Fruit fly (Drosophila melanogaster): ENCODE measurements around the gene CG5510.

The CG5510 gene

DNA sequence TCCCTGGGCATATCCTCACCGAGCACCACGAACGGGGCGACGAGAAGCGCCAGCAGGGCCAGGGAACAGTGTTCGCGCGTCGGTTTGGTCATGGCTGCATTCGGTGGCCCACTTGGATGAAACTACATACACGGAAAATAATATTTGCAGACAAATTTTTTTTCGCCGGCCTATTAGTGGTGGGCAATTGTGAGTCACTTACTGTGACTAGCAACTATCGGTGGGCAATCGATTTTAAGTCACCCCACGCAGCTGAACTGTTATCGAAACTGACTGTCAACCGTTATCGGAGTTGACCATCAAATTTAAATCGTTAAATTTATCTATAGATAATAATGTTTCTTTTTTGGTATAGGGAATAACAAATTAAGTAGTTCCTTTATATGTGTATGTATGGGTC is at the start of gene CG5510:
Gene CG5510 (minus strand): TSS at position 201 of the 400 bp plus-strand sequence.
- TF ChIP-seq ttk (optimal IDR thresholded peaks at IDR 0.05), result no peak
- no peak for TF ChIP-seq Myc (optimal IDR thresholded peaks at IDR 0.05)
- no peak for TF ChIP-seq Sin3A (optimal IDR thresholded peaks at IDR 0.05)
- TF ChIP-seq psq (optimal IDR thresholded peaks at IDR 0.05), result no peak

DNA sequence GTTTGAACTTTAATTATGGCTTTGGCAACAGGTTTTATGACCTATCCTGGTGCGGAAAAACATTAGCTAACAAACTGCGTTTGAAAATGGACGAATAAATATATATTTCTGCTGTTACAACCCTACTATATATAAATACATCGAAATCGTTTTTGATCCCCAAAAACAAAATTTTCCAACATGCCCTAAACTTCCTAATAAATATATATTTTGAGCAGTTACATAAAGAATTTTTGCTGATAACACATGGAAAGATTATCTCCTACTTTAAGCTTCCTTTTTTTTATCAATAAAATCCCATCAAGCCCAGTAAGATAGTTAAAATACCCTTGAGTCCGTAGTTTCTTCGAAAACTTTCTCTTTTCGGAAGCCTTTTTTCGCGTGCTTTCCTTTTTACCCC is 49.7 kb upstream of the CG5510 start:
- TF ChIP-seq h (optimal IDR thresholded peaks at IDR 0.05), result no peak
- no peak for TF ChIP-seq Myc (optimal IDR thresholded peaks at IDR 0.05)
- no peak for TF ChIP-seq Sin3A (optimal IDR thresholded peaks at IDR 0.05)
- TF ChIP-seq psq (optimal IDR thresholded peaks at IDR 0.05), result no peak
- TF ChIP-seq insv (optimal IDR thresholded peaks at IDR 0.05), result no peak
- TF ChIP-seq ttk (optimal IDR thresholded peaks at IDR 0.05), result no peak

DNA sequence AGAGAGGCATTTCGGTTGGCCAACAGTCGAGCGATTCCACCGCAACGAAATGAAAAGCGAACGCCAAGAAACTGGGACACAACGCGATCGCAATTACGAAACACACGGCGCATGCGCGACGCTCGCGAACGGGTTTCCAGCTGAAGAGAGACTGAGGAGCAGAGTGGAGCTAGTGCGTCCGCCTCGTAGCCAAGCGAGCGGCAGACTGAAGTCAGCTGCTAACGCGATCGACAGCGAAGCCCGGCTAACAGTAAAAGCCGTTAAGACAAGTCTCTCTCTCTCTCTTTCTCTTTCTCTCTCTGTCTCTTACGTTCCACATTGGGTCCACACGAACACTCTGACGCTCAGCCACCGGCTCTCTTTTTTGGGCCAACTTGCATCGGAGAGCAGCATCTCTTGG is 49.2 kb upstream of the CG5510 start, which contains the start of gene CG17786:
Gene CG17786 (minus strand): TSS at position 154 of the 400 bp plus-strand sequence.
- no peak for TF ChIP-seq ttk (optimal IDR thresholded peaks at IDR 0.05)
- TF ChIP-seq insv (optimal IDR thresholded peaks at IDR 0.05), result no peak
- no peak for TF ChIP-seq Myc (optimal IDR thresholded peaks at IDR 0.05)
- no peak for TF ChIP-seq Sin3A (optimal IDR thresholded peaks at IDR 0.05)
- no peak for TF ChIP-seq h (optimal IDR thresholded peaks at IDR 0.05)
- TF ChIP-seq psq (optimal IDR thresholded peaks at IDR 0.05), result no peak

DNA sequence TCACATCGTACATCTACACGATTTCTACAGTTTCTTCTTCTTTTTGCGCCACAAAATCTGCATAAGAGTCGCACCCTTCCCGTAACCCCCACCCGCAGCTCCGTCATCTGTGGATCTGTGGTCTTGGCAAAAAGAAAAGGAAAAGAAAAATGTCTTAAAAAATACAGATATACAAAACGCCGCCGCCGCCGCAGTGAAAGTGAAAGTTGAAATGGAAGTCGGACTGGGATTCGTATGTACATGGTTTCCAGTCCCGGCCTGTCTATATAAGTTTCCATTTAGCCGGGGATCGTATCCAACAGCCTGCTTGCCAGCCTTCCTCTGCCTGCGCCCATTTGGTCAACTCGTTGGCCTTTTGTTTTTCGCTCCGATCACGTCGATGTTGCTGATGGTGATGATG is 46.7 kb upstream of the CG5510 start:
- TF ChIP-seq ttk (optimal IDR thresholded peaks at IDR 0.05), result no peak
- TF ChIP-seq Sin3A (optimal IDR thresholded peaks at IDR 0.05), result no peak
- TF ChIP-seq h (optimal IDR thresholded peaks at IDR 0.05), result no peak
- no peak for TF ChIP-seq psq (optimal IDR thresholded peaks at IDR 0.05)
- TF ChIP-seq Myc (optimal IDR thresholded peaks at IDR 0.05), result no peak

DNA sequence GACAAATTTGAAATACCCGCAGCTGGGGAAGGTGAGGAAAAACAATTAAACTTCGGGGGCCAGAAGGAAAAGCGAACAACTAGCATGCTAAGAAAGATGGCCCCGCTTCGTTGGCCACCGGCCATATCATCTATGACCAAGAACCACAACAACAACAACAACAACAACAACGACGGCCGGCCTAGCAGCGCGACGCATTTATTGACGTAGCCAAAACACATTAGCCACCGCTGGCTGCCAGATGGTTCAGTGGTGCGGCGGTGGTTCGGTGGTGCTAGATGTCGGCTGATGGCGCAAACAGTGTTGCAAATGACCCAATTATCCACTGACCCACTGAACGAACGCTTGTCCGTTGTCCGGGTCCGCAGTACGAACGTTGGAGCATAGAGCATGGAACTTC is 44.3 kb upstream of the CG5510 start:
- TF ChIP-seq insv (optimal IDR thresholded peaks at IDR 0.05) (no peak), Sin3A (optimal IDR thresholded peaks at IDR 0.05) (no peak), Myc (optimal IDR thresholded peaks at IDR 0.05) (no peak), ttk (optimal IDR thresholded peaks at IDR 0.05) (no peak), h (optimal IDR thresholded peaks at IDR 0.05) (no peak), psq (optimal IDR thresholded peaks at IDR 0.05) (no peak)

DNA sequence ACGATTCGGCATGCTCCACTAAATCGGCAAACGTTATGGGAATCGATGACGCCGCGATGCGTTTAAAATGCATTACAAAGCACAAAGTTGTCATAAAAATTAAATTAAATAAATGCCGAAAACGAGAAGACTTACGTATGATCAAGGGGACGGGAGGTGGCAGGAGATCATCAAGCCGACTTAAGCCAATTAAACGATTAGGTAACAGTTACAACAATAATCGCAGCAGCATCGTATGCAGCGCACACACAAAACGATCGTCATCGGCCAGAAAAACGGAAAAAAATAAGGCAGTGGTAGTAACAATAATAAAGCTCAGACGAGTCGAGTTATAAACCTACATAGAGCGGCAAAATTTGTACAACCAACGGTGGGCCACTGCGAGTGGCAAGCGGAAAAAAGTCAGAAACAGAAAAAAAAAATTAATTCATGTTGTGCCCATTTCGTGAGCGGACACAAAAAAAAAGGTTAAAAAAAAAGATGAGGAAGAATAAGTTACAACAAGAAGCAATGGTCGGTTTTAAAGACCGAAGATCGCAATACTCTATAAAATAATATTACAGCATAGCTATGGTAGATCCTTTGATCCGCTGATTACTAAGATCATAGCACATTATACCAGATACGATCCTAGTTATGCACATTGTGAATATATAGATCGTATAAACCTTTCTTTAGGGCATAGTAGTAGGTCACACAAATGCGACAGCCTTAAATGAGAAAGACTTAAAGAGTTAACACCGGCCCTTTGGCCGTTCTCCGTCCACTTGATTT is 37.2 kb upstream of the CG5510 start:
- TF ChIP-seq ttk (optimal IDR thresholded peaks at IDR 0.05), result no peak

DNA sequence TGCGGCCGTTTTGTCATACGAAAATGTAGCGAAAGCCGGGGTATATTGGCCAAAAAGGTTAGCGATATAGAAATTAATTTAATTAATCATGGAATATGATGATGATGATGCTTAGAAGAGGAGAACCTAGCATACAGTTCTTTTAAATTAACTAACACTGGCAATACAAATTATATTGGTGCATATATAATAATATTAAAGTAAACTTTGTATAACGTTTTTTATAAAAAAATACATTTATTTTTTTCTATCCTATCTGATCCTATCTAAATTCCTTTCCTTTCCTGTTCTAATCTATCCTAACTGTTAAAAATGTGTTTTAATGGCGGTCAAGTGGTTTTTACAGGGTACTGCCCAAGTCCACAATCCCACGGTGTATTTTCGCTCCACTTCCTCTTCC is 36.6 kb upstream of the CG5510 start:
- TF ChIP-seq h (optimal IDR thresholded peaks at IDR 0.05), result no peak
- TF ChIP-seq insv (optimal IDR thresholded peaks at IDR 0.05), result no peak
- TF ChIP-seq ttk (optimal IDR thresholded peaks at IDR 0.05), result no peak
- no peak for TF ChIP-seq Myc (optimal IDR thresholded peaks at IDR 0.05)
- TF ChIP-seq Sin3A (optimal IDR thresholded peaks at IDR 0.05), result no peak
- TF ChIP-seq psq (optimal IDR thresholded peaks at IDR 0.05), result no peak

DNA sequence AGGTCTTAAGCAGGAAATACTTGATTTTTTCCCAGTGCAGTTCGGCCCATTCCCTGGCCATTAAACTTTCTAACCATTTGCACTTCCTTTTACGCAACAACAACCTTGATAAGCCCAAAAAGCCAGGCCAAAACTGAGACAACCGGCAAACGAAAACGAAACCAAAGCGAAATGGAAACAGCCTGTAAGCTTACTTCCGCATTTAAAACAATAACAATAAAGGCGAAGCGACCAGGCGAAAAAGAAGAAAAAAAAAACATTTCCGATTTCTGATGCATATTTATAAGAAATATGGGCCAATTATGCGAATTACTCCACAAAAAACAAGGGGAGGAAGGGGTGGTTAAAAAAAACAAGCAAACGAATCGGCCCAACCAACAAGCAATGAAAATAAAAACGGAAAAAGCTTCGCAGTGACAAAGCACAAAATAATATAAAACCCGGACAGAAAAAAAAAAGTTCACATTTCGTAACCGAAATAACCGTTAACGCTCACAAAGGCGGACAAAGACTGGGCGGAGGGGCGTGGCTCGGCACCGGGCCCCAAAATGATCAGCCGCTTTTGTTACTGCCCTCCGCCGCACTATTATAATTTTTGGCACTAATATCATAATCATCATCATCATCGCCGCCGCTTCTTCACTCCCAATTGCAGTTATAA is 36.0 kb upstream of the CG5510 start:
- no peak for TF ChIP-seq psq (optimal IDR thresholded peaks at IDR 0.05)
- no peak for TF ChIP-seq insv (optimal IDR thresholded peaks at IDR 0.05)
- no peak for TF ChIP-seq ttk (optimal IDR thresholded peaks at IDR 0.05)
- TF ChIP-seq Sin3A (optimal IDR thresholded peaks at IDR 0.05), result no peak
- no peak for TF ChIP-seq h (optimal IDR thresholded peaks at IDR 0.05)
- TF ChIP-seq Myc (optimal IDR thresholded peaks at IDR 0.05), result no peak

DNA sequence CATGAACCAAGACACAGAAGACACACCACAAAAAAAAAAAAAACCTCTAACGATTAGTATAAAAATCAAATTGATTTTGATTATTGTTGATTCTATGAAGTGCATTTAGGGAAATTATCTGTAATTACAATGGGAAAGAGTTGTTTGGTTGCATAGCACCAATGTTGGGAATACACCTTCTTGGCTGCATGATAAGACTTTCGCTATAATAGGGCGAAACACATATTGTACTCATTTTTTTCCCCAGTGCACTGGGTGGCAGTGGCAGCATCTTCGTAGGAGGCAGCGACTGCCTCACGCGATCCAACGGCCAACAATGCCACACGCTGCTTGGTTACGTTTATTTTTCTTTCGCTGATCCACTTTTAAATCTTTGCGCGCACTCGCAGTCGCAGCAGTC is 34.7 kb upstream of the CG5510 start:
- TF ChIP-seq insv (optimal IDR thresholded peaks at IDR 0.05) (no peak), h (optimal IDR thresholded peaks at IDR 0.05) (no peak), ttk (optimal IDR thresholded peaks at IDR 0.05) (no peak), psq (optimal IDR thresholded peaks at IDR 0.05) (no peak), Sin3A (optimal IDR thresholded peaks at IDR 0.05) (no peak), Myc (optimal IDR thresholded peaks at IDR 0.05) (no peak)

DNA sequence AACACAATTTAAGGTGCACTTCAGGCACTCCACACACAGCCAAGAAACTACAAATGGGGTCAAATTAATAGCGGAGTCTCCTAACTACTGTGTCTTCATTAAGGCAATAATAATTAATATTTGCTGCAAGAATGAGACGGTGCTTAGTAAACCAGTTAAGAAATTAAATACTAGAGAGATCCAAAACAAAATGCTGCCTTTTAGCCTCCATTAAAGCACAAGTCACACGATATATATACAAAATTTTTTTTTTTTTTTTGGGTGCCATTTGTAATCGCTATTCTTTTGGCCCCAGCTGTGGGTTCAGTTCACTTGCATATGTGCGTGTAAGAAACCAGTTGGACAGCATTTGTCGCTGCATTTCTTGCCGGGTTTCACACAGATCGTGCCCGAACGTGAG is 34.1 kb upstream of the CG5510 start:
- no peak for TF ChIP-seq insv (optimal IDR thresholded peaks at IDR 0.05)
- no peak for TF ChIP-seq h (optimal IDR thresholded peaks at IDR 0.05)
- no peak for TF ChIP-seq psq (optimal IDR thresholded peaks at IDR 0.05)
- TF ChIP-seq Sin3A (optimal IDR thresholded peaks at IDR 0.05), result no peak

DNA sequence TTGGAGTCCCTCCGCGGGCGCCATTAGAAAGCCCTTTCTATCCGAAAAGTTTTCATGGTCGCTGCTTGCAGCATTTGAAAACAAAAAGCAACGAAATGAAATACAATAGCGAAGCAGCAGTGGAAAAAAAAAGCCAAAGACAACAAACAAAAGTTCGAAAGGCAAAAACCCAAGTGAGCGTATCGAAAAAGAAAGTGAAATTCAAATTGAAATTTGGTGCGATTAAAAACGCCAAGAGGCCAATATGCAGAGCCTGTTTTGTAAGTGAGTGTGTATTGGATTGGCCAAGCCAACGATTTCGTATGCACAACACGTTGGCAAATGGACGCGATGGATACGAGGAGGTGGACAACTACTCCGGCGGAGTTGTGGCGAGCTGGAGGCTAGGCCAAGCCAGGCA is 33.4 kb upstream of the CG5510 start:
- TF ChIP-seq ttk (optimal IDR thresholded peaks at IDR 0.05), result no peak
- TF ChIP-seq insv (optimal IDR thresholded peaks at IDR 0.05), result no peak
- TF ChIP-seq Sin3A (optimal IDR thresholded peaks at IDR 0.05), result no peak
- no peak for TF ChIP-seq Myc (optimal IDR thresholded peaks at IDR 0.05)
- TF ChIP-seq h (optimal IDR thresholded peaks at IDR 0.05), result no peak
- TF ChIP-seq psq (optimal IDR thresholded peaks at IDR 0.05), result no peak

DNA sequence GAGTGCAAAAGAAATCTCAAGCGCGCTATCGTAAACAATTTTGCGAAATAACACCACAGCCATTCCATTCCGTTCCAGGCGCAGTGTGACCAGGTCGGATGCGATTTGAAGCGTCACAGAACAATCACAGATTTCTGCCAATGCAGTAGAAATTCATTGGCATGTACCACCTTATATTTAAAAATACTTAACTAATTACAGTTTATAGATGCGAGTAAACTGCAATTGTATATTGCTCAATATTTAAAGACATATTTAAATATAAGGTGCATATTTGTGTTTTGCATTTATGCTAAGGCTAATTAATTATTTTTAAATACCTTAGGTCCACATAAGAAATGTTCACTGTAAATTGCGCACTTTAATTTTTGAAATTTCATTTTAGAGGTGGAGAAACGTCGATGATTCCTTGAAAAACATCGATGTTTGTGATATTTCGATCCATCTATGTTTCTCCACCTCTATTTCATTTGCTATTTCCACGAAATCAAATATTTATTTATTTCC is 24.1 kb upstream of the CG5510 start, which contains the start of the genes SMC6 and CG6204:
Gene SMC6 (minus strand): TSS at position 51 of the 507 bp plus-strand sequence.
Gene CG6204 (plus strand): TSS at position 460 of the 507 bp plus-strand sequence.
- TF ChIP-seq Myc (optimal IDR thresholded peaks at IDR 0.05) (no peak), ttk (optimal IDR thresholded peaks at IDR 0.05) (no peak), Sin3A (optimal IDR thresholded peaks at IDR 0.05) (no peak), psq (optimal IDR thresholded peaks at IDR 0.05) (no peak)

DNA sequence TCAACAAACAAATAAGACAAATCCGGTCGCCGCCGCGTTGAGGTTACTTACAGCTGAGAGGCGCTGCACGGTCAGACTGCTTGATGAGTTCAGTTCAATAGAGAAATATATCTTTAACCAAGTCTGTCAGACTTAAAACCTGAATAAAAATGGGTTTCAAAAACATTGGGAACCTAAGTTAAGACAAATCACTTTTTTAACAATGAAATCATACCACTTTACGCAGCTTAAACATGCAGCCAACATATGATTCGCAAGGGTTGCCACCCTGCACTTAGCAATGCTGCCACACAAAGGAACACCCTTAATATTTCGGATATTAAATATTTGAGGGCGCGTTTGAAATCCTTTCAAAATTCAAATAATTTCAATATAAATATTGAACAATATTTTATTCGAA is 19.3 kb upstream of the CG5510 start, which contains the start of gene CG5515:
Gene CG5515 (minus strand): TSS at position 278 of the 400 bp plus-strand sequence.
- TF ChIP-seq psq (optimal IDR thresholded peaks at IDR 0.05) (no peak), h (optimal IDR thresholded peaks at IDR 0.05) (no peak), Sin3A (optimal IDR thresholded peaks at IDR 0.05) (no peak), ttk (optimal IDR thresholded peaks at IDR 0.05) (no peak), insv (optimal IDR thresholded peaks at IDR 0.05) (no peak), Myc (optimal IDR thresholded peaks at IDR 0.05) (no peak)
